Worm (Caenorhabditis elegans) whole organism, L4/young adult: ENCODE data around the gene sedl-1.

Experiments used
- W03F9.2 ChIP-seq: fragments of 150-350 bp; optimal IDR thresholded peaks from 2 replicates; lab custom pipeline; 2014; ENCODE audit warnings: missing biosample characterization, missing genetic modification characterization
- dao-5 ChIP-seq: sonication (generic microtip); optimal IDR thresholded peaks from 2 replicates; lab custom pipeline; 2016; ENCODE audit warnings: missing genotype, missing genetic modification characterization, moderate library complexity, missing compliant biosample characterization
- him-1 ChIP-seq: sonication (generic microtip); optimal IDR thresholded peaks from 2 replicates; lab custom pipeline; 2016; ENCODE audit warnings: missing genotype, missing genetic modification reagents, missing genetic modification characterization, missing compliant biosample characterization

Gene sedl-1

ce11 chrX:1440161-1440560, at the start of gene sedl-1:
TSS of gene sedl-1 (minus strand) at chrX:1440261.
- TF ChIP-seq dao-5 (tag; lab: Kevin White, UChicago) (no peak), W03F9.2 (tag; lab: Kevin White, UChicago) (no peak), him-1 (tag; lab: Kevin White, UChicago) (no peak)

DNA sequence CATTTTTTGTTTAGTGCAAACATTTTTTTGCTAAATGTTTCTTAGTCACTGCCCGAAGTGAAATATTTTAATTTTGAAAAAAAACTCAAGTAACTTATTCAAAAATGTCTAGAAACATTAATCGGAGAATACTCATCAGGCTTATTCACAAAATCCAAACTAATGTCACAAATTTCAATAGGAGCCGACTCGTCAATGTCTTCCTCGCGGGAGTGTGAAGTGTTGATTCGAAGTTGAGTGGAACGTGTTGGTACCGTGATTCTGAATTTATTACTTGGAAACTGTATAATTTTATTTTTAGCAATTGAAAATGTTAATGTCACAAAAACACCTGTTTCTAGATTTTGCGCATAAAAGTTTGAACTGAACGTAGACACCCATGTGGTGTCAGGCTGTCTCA, 49.5 kb upstream of the sedl-1 start:
- TF ChIP-seq W03F9.2 (tag; lab: Kevin White, UChicago), result no peak
- no peak for TF ChIP-seq him-1 (tag; lab: Kevin White, UChicago)
- TF ChIP-seq dao-5 (tag; lab: Kevin White, UChicago), result no peak

ce11 chrX:1488775-1489174, 48.7 kb upstream of the sedl-1 start:
- TF ChIP-seq dao-5 (tag; lab: Kevin White, UChicago) (no peak), W03F9.2 (tag; lab: Kevin White, UChicago) (no peak), him-1 (tag; lab: Kevin White, UChicago) (no peak)

DNA sequence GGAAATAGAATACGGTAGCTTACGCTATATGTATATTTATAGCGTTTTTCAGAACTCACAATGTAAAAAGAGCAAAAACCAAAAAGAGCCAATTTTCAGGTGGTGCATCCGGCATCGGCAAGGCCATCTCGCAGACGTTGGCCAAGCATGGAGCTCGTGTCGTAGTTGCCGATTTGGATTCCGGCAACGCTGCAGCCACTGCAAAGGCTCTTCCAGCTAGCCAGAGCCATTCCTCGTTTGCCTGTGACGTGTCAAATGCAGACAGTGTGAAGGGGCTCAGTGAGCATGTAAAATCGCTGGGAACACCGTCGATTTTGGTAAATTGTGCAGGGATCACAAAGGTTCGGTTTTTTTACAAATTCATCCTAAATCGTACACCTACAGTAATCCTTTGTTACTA, 47.0 kb upstream of the sedl-1 start:
- no peak for TF ChIP-seq dao-5 (tag; lab: Kevin White, UChicago)
- TF ChIP-seq W03F9.2 (tag; lab: Kevin White, UChicago), result no peak
- TF ChIP-seq him-1 (tag; lab: Kevin White, UChicago), result no peak

ce11 chrX:1486135-1486648, 46.1 kb upstream of the sedl-1 start, which contains the start of the genes D1005.10 and dhs-25:
TSS of gene D1005.10 (minus strand) at chrX:1486185.
TSS of gene dhs-25 (plus strand) at chrX:1486532.
- no peak for TF ChIP-seq dao-5 (tag; lab: Kevin White, UChicago)
- TF ChIP-seq W03F9.2 (tag; lab: Kevin White, UChicago), result peak; percentile 53

DNA sequence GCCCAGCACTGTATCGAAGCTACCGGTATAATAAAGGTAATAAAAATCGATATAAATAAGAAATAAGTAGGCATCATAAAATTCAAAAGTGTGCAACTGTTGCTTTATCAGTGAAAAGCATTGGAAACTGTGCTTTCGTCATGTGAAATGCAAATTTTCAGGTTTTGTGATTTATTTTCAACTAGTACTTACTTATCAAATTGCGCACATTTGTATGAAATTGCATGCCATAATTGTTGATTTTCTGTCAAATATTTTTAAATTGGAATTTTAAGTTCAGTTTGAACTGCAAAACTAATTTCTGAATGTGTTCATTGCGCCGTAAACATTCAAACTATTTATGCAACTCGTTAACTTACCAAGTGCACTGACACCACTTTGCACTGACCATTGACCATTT, 45.7 kb upstream of the sedl-1 start, which contains the start of gene D1005.4:
Gene D1005.4, minus strand, starts transcription at position 101 of the 400 bp plus-strand sequence.
- TF ChIP-seq him-1 (tag; lab: Kevin White, UChicago) (no peak), W03F9.2 (tag; lab: Kevin White, UChicago) (no peak), dao-5 (tag; lab: Kevin White, UChicago) (no peak)

- TF ChIP-seq him-1 (tag; lab: Kevin White, UChicago) (no peak), dao-5 (tag; lab: Kevin White, UChicago) (no peak), W03F9.2 (tag; lab: Kevin White, UChicago) (no peak)
Measured at ce11 chrX:1483229-1483628, 43.2 kb upstream of the sedl-1 start.

ce11 chrX:1480564-1480963, 40.5 kb upstream of the sedl-1 start:
- no peak for TF ChIP-seq him-1 (tag; lab: Kevin White, UChicago)
- no peak for TF ChIP-seq W03F9.2 (tag; lab: Kevin White, UChicago)
- TF ChIP-seq dao-5 (tag; lab: Kevin White, UChicago), result no peak

- TF ChIP-seq dao-5 (tag; lab: Kevin White, UChicago) (no peak), him-1 (tag; lab: Kevin White, UChicago) (no peak)
Measured at ce11 chrX:1479637-1480036, 39.6 kb upstream of the sedl-1 start.

ce11 chrX:1479190-1479589, 39.1 kb upstream of the sedl-1 start, which contains the start of gene acly-1:
TSS of gene acly-1 (plus strand) at chrX:1479542.
- TF ChIP-seq him-1 (tag; lab: Kevin White, UChicago), result no peak
- no peak for TF ChIP-seq dao-5 (tag; lab: Kevin White, UChicago)

- no peak for TF ChIP-seq W03F9.2 (tag; lab: Kevin White, UChicago)
- no peak for TF ChIP-seq dao-5 (tag; lab: Kevin White, UChicago)
- TF ChIP-seq him-1 (tag; lab: Kevin White, UChicago), result no peak
Measured at ce11 chrX:1478569-1478968, 38.5 kb upstream of the sedl-1 start.

- TF ChIP-seq W03F9.2 (tag; lab: Kevin White, UChicago) (no peak), dao-5 (tag; lab: Kevin White, UChicago) (no peak), him-1 (tag; lab: Kevin White, UChicago) (no peak)
Measured at ce11 chrX:1477932-1478331, 37.9 kb upstream of the sedl-1 start.

- TF ChIP-seq dao-5 (tag; lab: Kevin White, UChicago) (no peak), W03F9.2 (tag; lab: Kevin White, UChicago) (no peak), him-1 (tag; lab: Kevin White, UChicago) (no peak)
Measured at ce11 chrX:1476005-1476404, 35.9 kb upstream of the sedl-1 start.

- TF ChIP-seq W03F9.2 (tag; lab: Kevin White, UChicago) (no peak), him-1 (tag; lab: Kevin White, UChicago) (no peak), dao-5 (tag; lab: Kevin White, UChicago) (no peak)
Measured at ce11 chrX:1473794-1474193, 33.7 kb upstream of the sedl-1 start.
